Fruit fly (Drosophila melanogaster) whole organism, embryonic: ENCODE measurements around the gene CG14062.

ENCODE experiments used
- Antp ChIP-seq: fragments of 200-800 bp; sonication (Bioruptor generic); optimal IDR thresholded peaks from 3 replicates; lab custom pipeline; 2016; ENCODE audit warnings: missing biosample characterization, missing genetic modification characterization
- Atf-2 ChIP-seq: fragments of 200-800 bp; sonication (Bioruptor generic); optimal IDR thresholded peaks from 2 replicates; lab custom pipeline; 2016; ENCODE audit warnings: missing biosample characterization, missing genetic modification characterization
- CG10366 ChIP-seq: fragments of 200-800 bp; sonication (Bioruptor generic); IDR thresholded peaks from 2 replicates; pipeline ENCODE4 v1.3.6; 2022; ENCODE audit warnings: missing biosample characterization, missing genetic modification characterization
- CG11456 ChIP-seq: fragments of 200-800 bp; sonication (Bioruptor generic); IDR thresholded peaks from 3 replicates; pipeline ENCODE4 v1.3.6; 2022; ENCODE audit warnings: missing biosample characterization, missing genetic modification characterization
- CG11723 ChIP-seq: fragments of 200-800 bp; sonication (Bioruptor generic); optimal IDR thresholded peaks from 2 replicates; lab custom pipeline; 2017; ENCODE audit warnings: missing biosample characterization, mild to moderate bottlenecking, missing genetic modification characterization
- CG12744 ChIP-seq: fragments of 200-800 bp; sonication (Bioruptor generic); optimal IDR thresholded peaks from 2 replicates; lab custom pipeline; 2016; ENCODE audit warnings: missing biosample characterization, missing genetic modification characterization
- CG12942 ChIP-seq: fragments of 200-800 bp; sonication (Bioruptor generic); optimal IDR thresholded peaks from 3 replicates; lab custom pipeline; 2016; ENCODE audit warnings: missing biosample characterization, missing genetic modification characterization
- CG13287 ChIP-seq: fragments of 200-800 bp; sonication (Bioruptor generic); IDR thresholded peaks from 2 replicates; pipeline ENCODE4 v1.3.6; 2022; ENCODE audit warnings: missing biosample characterization, missing genetic modification characterization; ENCODE audit not compliant: partially characterized antibody
- CG13775 ChIP-seq: fragments of 200-800 bp; sonication (Bioruptor generic); optimal IDR thresholded peaks from 3 replicates; lab custom pipeline; 2017; ENCODE audit warnings: missing biosample characterization, mild to moderate bottlenecking, missing genetic modification characterization
- CG15073 ChIP-seq: fragments of 200-800 bp; sonication (Bioruptor generic); optimal IDR thresholded peaks from 2 replicates; lab custom pipeline; 2016; ENCODE audit warnings: missing biosample characterization, missing genetic modification characterization
- CG15514 ChIP-seq: fragments of 200-800 bp; sonication (Bioruptor generic); optimal IDR thresholded peaks from 3 replicates; lab custom pipeline; 2017; ENCODE audit warnings: missing biosample characterization, missing genetic modification characterization, mild to moderate bottlenecking, moderate library complexity, missing genetic modification reagents
- CG1603 ChIP-seq: fragments of 200-800 bp; sonication (Bioruptor generic); optimal IDR thresholded peaks from 2 replicates; lab custom pipeline; 2019; ENCODE audit warnings: missing biosample characterization, mild to moderate bottlenecking, missing genetic modification characterization, moderate library complexity
- CG17385 ChIP-seq: fragments of 200-800 bp; sonication (Bioruptor generic); optimal IDR thresholded peaks from 3 replicates; lab custom pipeline; 2018; ENCODE audit warnings: missing biosample characterization, mild to moderate bottlenecking, missing genetic modification characterization
- CG3281 ChIP-seq: fragments of 200-800 bp; sonication (Bioruptor generic); optimal IDR thresholded peaks from 3 replicates; lab custom pipeline; 2017; ENCODE audit warnings: missing biosample characterization, mild to moderate bottlenecking, missing genetic modification characterization
- CG3847 ChIP-seq: fragments of 200-800 bp; sonication (Bioruptor generic); IDR thresholded peaks from 2 replicates; pipeline ENCODE4 v1.3.6; 2022; ENCODE audit warnings: missing biosample characterization, missing genetic modification characterization
- CG3995 ChIP-seq: fragments of 200-800 bp; sonication (Bioruptor generic); optimal IDR thresholded peaks from 3 replicates; lab custom pipeline; 2016; ENCODE audit warnings: missing biosample characterization, missing genetic modification characterization
- CG4282 ChIP-seq: fragments of 200-800 bp; sonication (Bioruptor generic); optimal IDR thresholded peaks from 2 replicates; lab custom pipeline; 2016; ENCODE audit warnings: missing biosample characterization, missing genetic modification characterization
- CG4424 ChIP-seq: fragments of 200-800 bp; sonication (Bioruptor generic); optimal IDR thresholded peaks from 3 replicates; lab custom pipeline; 2016; ENCODE audit warnings: missing biosample characterization, missing genetic modification characterization
- CG4820 ChIP-seq: fragments of 200-800 bp; sonication (Bioruptor generic); optimal IDR thresholded peaks from 3 replicates; lab custom pipeline; 2016; ENCODE audit warnings: missing biosample characterization, missing genetic modification characterization
- CG4854 ChIP-seq: fragments of 200-800 bp; sonication (Bioruptor generic); optimal IDR thresholded peaks from 2 replicates; lab custom pipeline; 2016; ENCODE audit warnings: missing biosample characterization, missing genetic modification characterization, inconsistent platforms
- CG6813 ChIP-seq: fragments of 200-800 bp; sonication (Bioruptor generic); optimal IDR thresholded peaks from 2 replicates; lab custom pipeline; 2017; ENCODE audit warnings: missing biosample characterization, missing genetic modification characterization, mild to moderate bottlenecking, moderate library complexity, missing genetic modification reagents
- CG6854 ChIP-seq: fragments of 200-800 bp; sonication (Bioruptor generic); optimal IDR thresholded peaks from 3 replicates; lab custom pipeline; 2017; ENCODE audit warnings: missing biosample characterization, mild to moderate bottlenecking, missing genetic modification characterization
- CG7745 ChIP-seq: fragments of 200-800 bp; sonication (Bioruptor generic); optimal IDR thresholded peaks from 2 replicates; lab custom pipeline; 2018; ENCODE audit warnings: missing biosample characterization, mild to moderate bottlenecking, missing genetic modification characterization, moderate library complexity
- CG7987 ChIP-seq: fragments of 200-800 bp; sonication (Bioruptor generic); optimal IDR thresholded peaks from 2 replicates; lab custom pipeline; 2018; ENCODE audit warnings: missing biosample characterization, mild to moderate bottlenecking, missing genetic modification characterization, moderate library complexity
- CG9437 ChIP-seq: fragments of 200-800 bp; sonication (Bioruptor generic); optimal IDR thresholded peaks from 2 replicates; lab custom pipeline; 2018; ENCODE audit warnings: missing biosample characterization, mild to moderate bottlenecking, missing genetic modification characterization
- Dek ChIP-seq: fragments of 200-800 bp; sonication (Bioruptor generic); optimal IDR thresholded peaks from 3 replicates; lab custom pipeline; 2019; ENCODE audit warnings: missing biosample characterization, mild to moderate bottlenecking, missing genetic modification characterization, moderate library complexity
- Dref ChIP-seq: fragments of 200-800 bp; sonication (Bioruptor generic); IDR thresholded peaks from 2 replicates; pipeline ENCODE4 v1.3.6; 2022; ENCODE audit warnings: missing biosample characterization, missing genetic modification characterization
- Fer1 ChIP-seq: fragments of 200-800 bp; sonication (Bioruptor generic); optimal IDR thresholded peaks from 2 replicates; lab custom pipeline; 2017; ENCODE audit warnings: missing biosample characterization, mild to moderate bottlenecking, missing genetic modification characterization
- Hr51 ChIP-seq, 2 experiments: fragments of 200-800 bp; sonication (Bioruptor generic); optimal IDR thresholded peaks; 2 replicates in 1 of 2; 3 replicates in 1 of 2; lab custom pipeline; 2016 to 2018; ENCODE audit warnings: missing biosample characterization in 2 of 2, missing genetic modification characterization in 2 of 2, mild to moderate bottlenecking in 1 of 2, moderate library complexity in 1 of 2
- Hsf ChIP-seq: fragments of 200-800 bp; sonication (Bioruptor generic); optimal IDR thresholded peaks from 3 replicates; lab custom pipeline; 2016; ENCODE audit warnings: missing biosample characterization, missing genetic modification characterization
- Lim3 ChIP-seq: fragments of 200-800 bp; sonication (Bioruptor generic); IDR thresholded peaks from 2 replicates; pipeline ENCODE4 v1.3.6; 2022; ENCODE audit warnings: missing biosample characterization, missing genetic modification characterization
- Pdp1 ChIP-seq, 2 experiments: fragments of 200-800 bp; sonication (Bioruptor generic); optimal IDR thresholded peaks; 3 replicates each; lab custom pipeline; 2016; ENCODE audit warnings: missing biosample characterization in 2 of 2, missing genetic modification characterization in 2 of 2, mild to moderate bottlenecking in 1 of 2, moderate library complexity in 1 of 2
- Sox100B ChIP-seq: fragments of 200-800 bp; sonication (Bioruptor generic); optimal IDR thresholded peaks from 3 replicates; lab custom pipeline; 2018; ENCODE audit warnings: missing biosample characterization, mild to moderate bottlenecking, missing genetic modification characterization
- amos ChIP-seq: fragments of 200-800 bp; sonication (Bioruptor generic); IDR thresholded peaks from 2 replicates; pipeline ENCODE4 v1.3.6; 2022; ENCODE audit warnings: missing biosample characterization, missing genetic modification characterization; ENCODE audit not compliant: partially characterized antibody
- ara ChIP-seq: fragments of 200-800 bp; sonication (Bioruptor generic); IDR thresholded peaks from 2 replicates; pipeline ENCODE4 v1.3.6; 2022; ENCODE audit warnings: missing biosample characterization, missing genetic modification characterization
- crol ChIP-seq: fragments of 200-800 bp; sonication (Bioruptor generic); IDR thresholded peaks from 2 replicates; pipeline ENCODE4 v1.3.6; 2022; ENCODE audit warnings: missing biosample characterization, missing genetic modification characterization
- ems ChIP-seq: fragments of 200-800 bp; sonication (Bioruptor generic); optimal IDR thresholded peaks from 3 replicates; lab custom pipeline; 2016; ENCODE audit warnings: missing biosample characterization, missing genetic modification characterization
- en ChIP-seq: fragments of 200-800 bp; sonication (Bioruptor generic); optimal IDR thresholded peaks from 2 replicates; lab custom pipeline; 2016; ENCODE audit warnings: missing biosample characterization, missing genetic modification characterization
- gem ChIP-seq: fragments of 200-800 bp; sonication (Bioruptor generic); optimal IDR thresholded peaks from 2 replicates; lab custom pipeline; 2019; ENCODE audit warnings: missing biosample characterization, mild to moderate bottlenecking, missing genetic modification characterization, moderate library complexity
- gro ChIP-seq: fragments of 200-800 bp; sonication (Bioruptor generic); optimal IDR thresholded peaks from 2 replicates; lab custom pipeline; 2016; ENCODE audit warnings: missing biosample characterization, missing genetic modification characterization
- insv ChIP-seq, 2 experiments: fragments of 200-800 bp; sonication (Bioruptor generic); optimal IDR thresholded peaks; 3 replicates each; lab custom pipeline; 2016 to 2018; ENCODE audit warnings: missing biosample characterization in 2 of 2, missing genetic modification characterization in 2 of 2
- lab ChIP-seq: fragments of 200-800 bp; sonication (Bioruptor generic); optimal IDR thresholded peaks from 3 replicates; lab custom pipeline; 2017; ENCODE audit warnings: missing biosample characterization, missing genetic modification characterization, mild to moderate bottlenecking, moderate library complexity, missing genetic modification reagents
- lola ChIP-seq, 3 experiments: fragments of >200 bp in 2 of 3; fragments of 200-800 bp in 1 of 3; sonication (Bioruptor generic) in 1 of 3; optimal IDR thresholded peaks; 2 replicates each; lab custom pipeline; 2017 to 2019; ENCODE audit warnings: missing biosample characterization in 3 of 3, missing genetic modification characterization in 3 of 3, mild to moderate bottlenecking in 1 of 3, moderate library complexity in 1 of 3
- nau ChIP-seq: fragments of 200-800 bp; sonication (Bioruptor generic); optimal IDR thresholded peaks from 3 replicates; lab custom pipeline; 2017; ENCODE audit warnings: missing biosample characterization, mild to moderate bottlenecking, missing genetic modification characterization, missing genetic modification reagents
- odd ChIP-seq: fragments of 200-800 bp; sonication (Bioruptor generic); optimal IDR thresholded peaks from 2 replicates; lab custom pipeline; 2017; ENCODE audit warnings: missing biosample characterization, mild to moderate bottlenecking, missing genetic modification characterization
- phol ChIP-seq: fragments of 200-800 bp; sonication (Bioruptor generic); optimal IDR thresholded peaks from 3 replicates; lab custom pipeline; 2018; ENCODE audit warnings: missing biosample characterization, mild to moderate bottlenecking, missing genetic modification characterization, moderate library complexity
- ssp ChIP-seq: fragments of 200-800 bp; sonication (Bioruptor generic); IDR thresholded peaks from 2 replicates; pipeline ENCODE4 v1.3.6; 2022; ENCODE audit warnings: missing biosample characterization, missing genetic modification characterization
- stwl ChIP-seq: fragments of 200-800 bp; sonication (Bioruptor generic); optimal IDR thresholded peaks from 3 replicates; lab custom pipeline; 2018; ENCODE audit warnings: missing biosample characterization, mild to moderate bottlenecking, missing genetic modification characterization, moderate library complexity
- vvl ChIP-seq: fragments of 200-800 bp; sonication (Bioruptor generic); IDR thresholded peaks from 2 replicates; pipeline ENCODE4 v1.3.6; 2022; ENCODE audit warnings: missing biosample characterization, missing genetic modification characterization
- zfh1 ChIP-seq: fragments of 200-800 bp; sonication (Bioruptor generic); IDR thresholded peaks from 3 replicates; pipeline ENCODE4 v1.3.6; 2022; ENCODE audit warnings: missing biosample characterization, missing genetic modification characterization

Gene CG14062

DNA sequence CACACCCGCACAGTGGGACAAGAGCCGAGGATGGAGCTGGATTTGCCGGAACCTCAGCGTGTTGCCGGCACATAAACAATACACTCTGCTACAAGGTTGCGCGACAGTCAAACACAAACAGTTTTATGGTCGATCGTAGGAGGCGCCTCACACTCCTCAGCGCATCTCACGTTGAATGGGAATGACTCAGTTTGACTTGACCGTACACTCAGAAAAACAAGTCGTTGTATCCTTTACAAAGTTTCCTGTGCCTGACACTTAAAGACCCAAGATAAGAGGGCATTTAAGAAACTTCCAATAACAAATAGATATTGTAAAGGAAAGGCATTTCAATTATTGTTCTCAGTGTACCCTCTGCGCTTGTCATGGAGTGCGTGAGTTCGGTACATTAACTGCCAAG is 10.9 kb downstream of the CG14062 start (continued):
- TF ChIP-seq Dek (peak; percentile 9), en (peak; percentile 48), Hsf (GFP tag; lab: Kevin White, UChicago) (peak; percentile 52), lola (GFP tag; optimal IDR thresholded peaks at IDR 0.05; lab: Kevin White, UChicago) (peak in 1 of 3 experiments; percentile 13), CG11723 (GFP tag; lab: Kevin White, UChicago) (peak; percentile 44), amos (GFP tag; lab: Robert Waterston, UW) (no peak), CG4424 (peak; percentile 64), CG1603 (tag; lab: Kevin White, UChicago) (peak; percentile 77), CG4854 (peak; percentile 26), nau (GFP tag; lab: Kevin White, UChicago) (peak; percentile 26), crol (GFP tag; lab: Robert Waterston, UW) (no peak), CG4282 (peak; percentile 56), Hr51 (GFP tag; optimal IDR thresholded peaks at IDR 0.05; lab: Kevin White, UChicago) (peak; percentile 28 to 35), CG12942 (GFP tag; lab: Kevin White, UChicago) (no peak), ssp (GFP tag; lab: Robert Waterston, UW) (0 out of 2 replicates have a peak, but pooled peaks have one; percentile 32), zfh1 (GFP tag; lab: Robert Waterston, UW) (peak; percentile 74; the same call in 2 of the 3 replicates), CG3847 (GFP tag; lab: Robert Waterston, UW) (peak; percentile 32; the same call in 1 of the 2 replicates), CG3995 (no peak), gem (tag; lab: Kevin White, UChicago) (peak; percentile 72), Atf-2 (GFP tag; lab: Kevin White, UChicago) (peak; percentile 7), CG13775 (GFP tag; lab: Kevin White, UChicago) (peak; percentile 27), CG6813 (GFP tag; lab: Kevin White, UChicago) (peak; percentile 6), vvl (peak; percentile 41; the same call in 1 of the 2 replicates), Fer1 (GFP tag; lab: Kevin White, UChicago) (peak; percentile 27), Sox100B (GFP tag; lab: Kevin White, UChicago) (peak; percentile 16), CG4820 (GFP tag; lab: Kevin White, UChicago) (peak; percentile 72), CG11456 (GFP tag; lab: Robert Waterston, UW) (0 out of 3 replicates have a peak, but pooled peaks have one; percentile 56), ems (GFP tag; lab: Kevin White, UChicago) (no peak), Lim3 (GFP tag; lab: Robert Waterston, UW) (no peak), CG7987 (GFP tag; lab: Kevin White, UChicago) (peak; percentile 47), CG9437 (no peak), lab (GFP tag; lab: Kevin White, UChicago) (peak; percentile 71), CG13287 (GFP tag; lab: Robert Waterston, UW) (no peak), phol (tag; lab: Kevin White, UChicago) (peak; percentile 64), CG17385 (GFP tag; lab: Kevin White, UChicago) (peak; percentile 6), Dref (GFP tag; lab: Robert Waterston, UW) (no peak), CG15073 (no peak), gro (no peak), Antp (peak; percentile 60), insv (GFP tag; optimal IDR thresholded peaks at IDR 0.05; lab: Kevin White, UChicago) (no peak), CG15514 (GFP tag; lab: Kevin White, UChicago) (peak; percentile 40), stwl (tag; lab: Kevin White, UChicago) (no peak), CG7745 (tag; lab: Kevin White, UChicago) (no peak), ara (GFP tag; lab: Robert Waterston, UW) (peak; percentile 58), CG6854 (GFP tag; lab: Kevin White, UChicago) (no peak), CG12744 (GFP tag; lab: Kevin White, UChicago) (no peak), Pdp1 (GFP tag; optimal IDR thresholded peaks at IDR 0.05; lab: Kevin White, UChicago) (peak; percentile 12 to 55), CG3281 (GFP tag; lab: Kevin White, UChicago) (peak; percentile 49), CG10366 (GFP tag; lab: Robert Waterston, UW) (peak; percentile 51; the same call in 1 of the 2 replicates), odd (GFP tag; lab: Kevin White, UChicago) (no peak)
